Worm (Caenorhabditis elegans) whole organism, midembryonic: ENCODE results near the gene Y45F3A.9.

Experiments used
- T22C8.4 ChIP-seq: fragments of 200-800 bp; sonication (Bioruptor generic); IDR thresholded peaks from 2 replicates; pipeline ENCODE4 v1.3.6; 2022; ENCODE audit warnings: missing genetic modification characterization, missing compliant biosample characterization
- cog-1 ChIP-seq: sonication (generic microtip); optimal IDR thresholded peaks from 2 replicates; lab custom pipeline; 2016; ENCODE audit warnings: missing genetic modification characterization, missing compliant biosample characterization
- flt-1 ChIP-seq: fragments of 200-800 bp; sonication (Bioruptor generic); IDR thresholded peaks from 2 replicates; pipeline ENCODE4 v1.3.6; 2022; ENCODE audit warnings: missing genetic modification characterization, missing compliant biosample characterization
- klf-2 ChIP-seq: fragments of 200-800 bp; sonication (Bioruptor generic); conservative IDR thresholded peaks from 2 replicates; pipeline ENCODE4 v1.3.6; 2022; ENCODE audit warnings: missing genetic modification reagents, missing genetic modification characterization, missing compliant biosample characterization
- med-1 ChIP-seq: sonication (generic microtip); optimal IDR thresholded peaks from 2 replicates; lab custom pipeline; 2017; ENCODE audit warnings: missing genetic modification characterization, mild to moderate bottlenecking, missing compliant biosample characterization, antibody characterized with exemption, missing genetic modification reagents; ENCODE audit not compliant: insufficient read depth
- ref-1 ChIP-seq: fragments of 200-800 bp; sonication (Bioruptor generic); conservative IDR thresholded peaks from 2 replicates; pipeline ENCODE4 v1.3.6; 2022; ENCODE audit warnings: missing genetic modification reagents, missing genetic modification characterization, missing compliant biosample characterization
- tab-1 ChIP-seq: fragments of 200-800 bp; sonication (Bioruptor generic); IDR thresholded peaks from 2 replicates; pipeline ENCODE4 v1.3.6; 2022; ENCODE audit warnings: missing genetic modification characterization, missing compliant biosample characterization
- ztf-23 ChIP-seq: fragments of 200-800 bp; sonication (Bioruptor generic); IDR thresholded peaks from 2 replicates; pipeline ENCODE4 v1.3.6; 2022; ENCODE audit warnings: missing genetic modification reagents, missing genetic modification characterization, missing compliant biosample characterization
- ztf-29 ChIP-seq: fragments of 200-800 bp; sonication (Bioruptor generic); IDR thresholded peaks from 2 replicates; pipeline ENCODE4 v1.3.6; 2022; ENCODE audit warnings: missing genetic modification reagents, missing genetic modification characterization, missing compliant biosample characterization

Y45F3A.9 gene

DNA sequence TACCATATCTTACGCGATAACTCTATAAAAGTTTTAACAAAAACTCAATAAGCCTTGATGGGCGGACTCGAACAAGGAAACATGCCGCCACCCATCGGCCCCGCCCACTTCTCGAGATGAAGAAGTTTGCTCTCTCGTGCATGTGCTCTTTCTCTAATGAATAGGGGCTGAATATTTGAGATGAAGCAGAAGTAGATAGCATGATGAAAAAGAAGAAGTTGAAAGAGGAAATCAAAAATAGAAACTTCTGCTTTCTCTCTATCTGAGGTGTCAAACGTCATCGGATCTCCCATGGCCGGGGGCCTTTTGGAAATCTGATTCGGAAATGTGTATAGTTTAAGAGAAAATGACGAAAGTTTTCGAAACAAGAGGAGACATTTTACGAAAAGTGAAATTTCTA is 16.1 kb downstream of the Y45F3A.9 start:
- TF ChIP-seq ztf-29 (no peak), flt-1 (GFP tag; lab: Robert Waterston, UW) (no peak), cog-1 (tag; lab: Kevin White, UChicago) (no peak), klf-2 (GFP tag; lab: Robert Waterston, UW) (no peak), T22C8.4 (GFP tag; lab: Robert Waterston, UW) (no peak), med-1 (GFP tag; lab: Kevin White, UChicago) (no peak), ztf-23 (GFP tag; lab: Robert Waterston, UW) (no peak), tab-1 (GFP tag; lab: Robert Waterston, UW) (no peak), ref-1 (GFP tag; lab: Robert Waterston, UW) (no peak)

DNA sequence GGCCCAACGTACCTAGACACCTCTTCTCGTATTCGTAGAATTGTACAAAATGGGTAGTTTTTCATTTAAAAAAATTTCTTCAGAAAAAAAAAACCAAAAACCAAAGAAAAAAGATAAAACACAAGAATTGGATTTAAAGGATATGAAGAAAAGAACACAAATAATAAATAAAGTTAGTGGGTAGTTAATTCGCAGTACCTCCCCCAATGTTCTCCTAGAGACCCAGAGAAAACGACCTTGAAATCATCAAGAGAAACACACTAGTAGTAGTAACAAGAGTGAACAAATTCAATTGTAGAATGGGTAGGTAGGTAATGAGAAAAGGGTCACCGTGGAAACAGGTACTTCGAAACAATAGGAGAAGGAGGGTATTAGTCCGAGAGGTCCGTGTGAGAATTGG is 17.2 kb downstream of the Y45F3A.9 start:
- TF ChIP-seq ztf-23 (GFP tag; lab: Robert Waterston, UW) (no peak), klf-2 (GFP tag; lab: Robert Waterston, UW) (no peak), flt-1 (GFP tag; lab: Robert Waterston, UW) (no peak), cog-1 (tag; lab: Kevin White, UChicago) (no peak), tab-1 (GFP tag; lab: Robert Waterston, UW) (no peak), T22C8.4 (GFP tag; lab: Robert Waterston, UW) (no peak), ztf-29 (no peak), ref-1 (GFP tag; lab: Robert Waterston, UW) (no peak), med-1 (GFP tag; lab: Kevin White, UChicago) (no peak)

DNA sequence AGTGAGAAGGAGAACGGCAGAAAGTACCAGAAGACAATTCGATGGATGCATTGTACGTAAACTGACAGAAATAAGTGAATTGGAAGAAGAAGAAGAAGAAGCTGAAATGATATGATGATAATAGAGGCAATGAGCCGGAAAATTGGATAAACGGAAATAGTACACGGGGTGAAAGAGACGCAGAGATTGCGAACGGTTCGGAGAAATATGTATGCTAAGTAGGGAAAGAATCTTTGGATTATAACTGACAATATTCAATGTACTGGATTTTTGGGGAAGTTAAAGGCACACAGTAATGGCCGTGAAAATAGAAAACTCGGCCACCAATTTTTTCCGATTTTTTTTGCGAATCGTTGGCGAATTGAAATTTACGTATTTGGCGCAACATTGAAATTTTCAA is 19.6 kb downstream of the Y45F3A.9 start, which contains the start of gene Y45F3A.4:
TSS of gene Y45F3A.4 (minus strand) at position 101 of the 400 bp plus-strand sequence.
- TF ChIP-seq ref-1 (GFP tag; lab: Robert Waterston, UW), result no peak
- TF ChIP-seq ztf-23 (GFP tag; lab: Robert Waterston, UW), result no peak
- TF ChIP-seq med-1 (GFP tag; lab: Kevin White, UChicago), result no peak
- no peak for TF ChIP-seq tab-1 (GFP tag; lab: Robert Waterston, UW)
- TF ChIP-seq T22C8.4 (GFP tag; lab: Robert Waterston, UW), result no peak
- no peak for TF ChIP-seq klf-2 (GFP tag; lab: Robert Waterston, UW)
- no peak for TF ChIP-seq ztf-29
- no peak for TF ChIP-seq flt-1 (GFP tag; lab: Robert Waterston, UW)
- no peak for TF ChIP-seq cog-1 (tag; lab: Kevin White, UChicago)

DNA sequence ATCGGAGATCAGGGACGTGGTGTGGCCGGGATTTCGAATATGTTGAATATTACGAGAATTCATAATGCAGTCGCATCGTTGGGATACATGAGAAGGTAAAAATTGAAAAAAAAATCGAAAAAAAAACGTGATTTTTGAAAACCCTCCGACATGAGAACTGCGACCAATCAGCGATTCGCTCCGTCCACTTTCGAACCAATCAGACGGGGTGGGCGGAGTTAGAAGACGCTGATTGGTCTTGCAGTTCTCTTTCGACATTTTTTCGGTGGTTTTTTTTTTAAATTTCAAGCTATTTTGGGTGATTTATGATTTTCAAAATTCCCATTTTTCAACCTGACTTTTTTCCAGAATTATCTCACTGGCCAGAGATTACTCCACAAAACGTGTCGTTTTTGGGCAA is 25.7 kb downstream of the Y45F3A.9 start:
- no peak for TF ChIP-seq T22C8.4 (GFP tag; lab: Robert Waterston, UW)
- no peak for TF ChIP-seq ztf-23 (GFP tag; lab: Robert Waterston, UW)
- TF ChIP-seq cog-1 (tag; lab: Kevin White, UChicago), result no peak
- no peak for TF ChIP-seq tab-1 (GFP tag; lab: Robert Waterston, UW)
- TF ChIP-seq ref-1 (GFP tag; lab: Robert Waterston, UW), result no peak
- no peak for TF ChIP-seq klf-2 (GFP tag; lab: Robert Waterston, UW)
- TF ChIP-seq flt-1 (GFP tag; lab: Robert Waterston, UW), result no peak
- no peak for TF ChIP-seq med-1 (GFP tag; lab: Kevin White, UChicago)
- TF ChIP-seq ztf-29, result no peak

DNA sequence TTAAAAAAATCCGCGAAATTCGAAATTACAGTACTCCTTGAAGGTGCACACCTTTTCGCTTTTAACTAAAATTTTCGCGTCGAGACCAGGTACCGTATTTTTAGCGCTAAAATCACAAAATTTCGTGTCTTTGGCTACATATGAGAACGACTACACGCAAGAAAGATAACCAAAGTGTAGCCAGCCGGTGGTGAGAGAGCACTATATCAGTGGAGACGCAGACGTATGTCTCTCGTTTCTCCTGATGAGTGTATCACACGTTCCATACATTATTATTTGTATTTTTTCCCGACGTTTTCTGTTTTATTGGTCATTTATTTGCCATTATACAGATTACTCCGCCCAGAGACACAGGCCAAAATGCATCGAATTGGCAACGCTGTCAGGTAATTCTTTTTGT is 29.0 kb downstream of the Y45F3A.9 start, which contains the start of gene acdh-11:
TSS of gene acdh-11 (plus strand) at position 333 of the 400 bp plus-strand sequence.
- TF ChIP-seq flt-1 (GFP tag; lab: Robert Waterston, UW), result no peak
- TF ChIP-seq T22C8.4 (GFP tag; lab: Robert Waterston, UW), result no peak
- TF ChIP-seq tab-1 (GFP tag; lab: Robert Waterston, UW), result no peak
- TF ChIP-seq cog-1 (tag; lab: Kevin White, UChicago), result no peak
- TF ChIP-seq ztf-23 (GFP tag; lab: Robert Waterston, UW), result no peak
- TF ChIP-seq med-1 (GFP tag; lab: Kevin White, UChicago), result no peak
- no peak for TF ChIP-seq klf-2 (GFP tag; lab: Robert Waterston, UW)

DNA sequence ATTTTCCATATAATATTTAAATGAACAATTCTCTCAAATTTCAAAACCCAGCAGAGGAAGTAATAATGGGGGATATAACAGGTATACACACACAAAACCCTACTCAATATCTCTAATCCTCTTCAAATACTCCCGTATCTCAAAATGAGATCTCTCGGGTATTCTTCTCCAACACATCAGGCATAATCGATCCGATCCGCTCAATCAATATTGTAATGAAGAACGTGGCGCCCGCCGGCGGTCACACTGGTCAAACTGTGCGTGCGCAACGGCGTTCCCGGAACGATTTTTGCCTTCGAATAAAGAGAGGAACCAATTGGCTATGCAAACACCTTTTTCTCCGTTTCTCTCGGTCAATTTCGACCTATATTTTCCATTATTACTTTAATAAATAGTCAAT is 32.4 kb downstream of the Y45F3A.9 start:
- no peak for TF ChIP-seq med-1 (GFP tag; lab: Kevin White, UChicago)
- TF ChIP-seq ztf-23 (GFP tag; lab: Robert Waterston, UW), result no peak
- no peak for TF ChIP-seq tab-1 (GFP tag; lab: Robert Waterston, UW)
- TF ChIP-seq flt-1 (GFP tag; lab: Robert Waterston, UW), result no peak
- no peak for TF ChIP-seq klf-2 (GFP tag; lab: Robert Waterston, UW)
- TF ChIP-seq ref-1 (GFP tag; lab: Robert Waterston, UW), result no peak
- TF ChIP-seq T22C8.4 (GFP tag; lab: Robert Waterston, UW), result peak; percentile 70
- TF ChIP-seq ztf-29, result no peak
- TF ChIP-seq cog-1 (tag; lab: Kevin White, UChicago), result no peak

DNA sequence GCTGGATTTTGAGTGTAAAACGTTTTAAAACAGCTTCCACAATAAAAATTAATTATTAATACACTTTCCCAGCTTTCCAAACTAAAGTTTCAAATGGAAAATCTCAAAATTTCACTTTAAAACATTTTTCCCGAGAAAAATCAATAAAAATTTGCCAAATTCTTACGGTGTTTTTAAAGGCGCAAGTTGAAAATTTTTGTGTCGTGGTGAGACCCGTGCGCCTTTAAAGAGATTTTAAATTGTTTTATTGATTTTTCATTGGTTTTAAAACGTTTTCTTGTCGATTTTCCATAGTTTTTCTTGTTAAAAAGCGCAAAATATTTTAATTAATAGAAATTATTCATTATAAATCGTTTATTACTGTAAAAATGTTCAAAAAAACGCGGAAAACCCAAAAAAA is 33.1 kb downstream of the Y45F3A.9 start, which contains the start of gene Y45F3A.1:
TSS of gene Y45F3A.1 (minus strand) at position 12 of the 400 bp plus-strand sequence.
- no peak for TF ChIP-seq klf-2 (GFP tag; lab: Robert Waterston, UW)
- TF ChIP-seq flt-1 (GFP tag; lab: Robert Waterston, UW), result no peak
- no peak for TF ChIP-seq T22C8.4 (GFP tag; lab: Robert Waterston, UW)
- TF ChIP-seq ref-1 (GFP tag; lab: Robert Waterston, UW), result no peak
- TF ChIP-seq tab-1 (GFP tag; lab: Robert Waterston, UW), result no peak
- no peak for TF ChIP-seq cog-1 (tag; lab: Kevin White, UChicago)
- TF ChIP-seq med-1 (GFP tag; lab: Kevin White, UChicago), result no peak
- no peak for TF ChIP-seq ztf-23 (GFP tag; lab: Robert Waterston, UW)
- no peak for TF ChIP-seq ztf-29

DNA sequence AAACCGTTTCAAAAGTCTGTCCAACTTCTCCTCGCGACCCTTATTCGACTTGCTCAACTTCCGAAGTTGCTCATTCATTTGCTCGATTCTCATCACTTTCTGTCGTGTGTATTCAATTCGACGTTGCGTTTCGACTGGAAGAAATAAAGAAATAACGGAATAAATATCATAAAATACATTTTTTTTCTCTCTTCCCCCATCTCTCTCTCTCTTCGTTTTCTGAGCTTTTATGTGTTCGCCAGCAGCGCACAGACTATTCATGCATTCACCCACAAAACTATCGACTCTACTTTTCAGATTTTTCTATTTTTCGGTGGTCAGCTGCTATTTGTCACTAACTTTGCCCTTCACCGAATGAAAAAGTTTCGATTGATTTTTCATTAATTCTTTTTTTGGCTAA is 34.7 kb downstream of the Y45F3A.9 start, which contains the start of gene rab-30:
TSS of gene rab-30 (plus strand) at position 301 of the 400 bp plus-strand sequence.
- TF ChIP-seq med-1 (GFP tag; lab: Kevin White, UChicago) (no peak), cog-1 (tag; lab: Kevin White, UChicago) (no peak)

DNA sequence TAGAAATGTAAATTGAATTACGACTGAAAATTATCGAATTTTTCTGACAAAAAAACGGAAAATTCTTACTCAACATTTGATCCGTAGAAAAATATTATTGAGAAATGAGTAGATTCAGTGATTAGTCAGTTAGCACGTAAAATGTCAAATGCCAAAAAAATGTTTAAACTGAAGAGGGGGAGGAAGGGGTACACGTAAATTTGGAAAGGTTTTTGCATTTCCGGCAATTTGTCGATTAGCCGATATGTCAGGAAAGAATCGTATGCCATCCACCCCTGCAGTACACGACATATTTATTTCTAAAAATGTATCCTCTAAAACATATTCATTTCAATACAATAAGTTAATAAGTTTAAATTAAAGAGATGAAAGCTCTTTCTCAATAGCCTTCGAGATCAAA is 37.1 kb downstream of the Y45F3A.9 start, which contains the start of gene T21C12.4:
TSS of gene T21C12.4 (minus strand) at position 101 of the 400 bp plus-strand sequence.
- TF ChIP-seq T22C8.4 (GFP tag; lab: Robert Waterston, UW) (no peak), ztf-23 (GFP tag; lab: Robert Waterston, UW) (no peak), ref-1 (GFP tag; lab: Robert Waterston, UW) (no peak), ztf-29 (no peak), flt-1 (GFP tag; lab: Robert Waterston, UW) (no peak), med-1 (GFP tag; lab: Kevin White, UChicago) (no peak), tab-1 (GFP tag; lab: Robert Waterston, UW) (no peak), klf-2 (GFP tag; lab: Robert Waterston, UW) (no peak), cog-1 (tag; lab: Kevin White, UChicago) (no peak)
